Fruit fly (Drosophila melanogaster) whole organism, wandering third instar larva: ENCODE results near the gene CG42818.

Source experiments
- N ChIP-seq: fragments of >200 bp; optimal IDR thresholded peaks from 2 replicates; lab custom pipeline; 2018; ENCODE audit warnings: missing biosample characterization, missing external identifiers, missing genetic modification characterization
- brk ChIP-seq: fragments of 200-800 bp; sonication (Bioruptor generic); optimal IDR thresholded peaks from 2 replicates; lab custom pipeline; 2016; ENCODE audit warnings: missing biosample characterization, mild to moderate bottlenecking, missing genetic modification characterization
- sv ChIP-seq: fragments of 200-800 bp; sonication (Bioruptor generic); optimal IDR thresholded peaks from 3 replicates; lab custom pipeline; 2016; ENCODE audit warnings: missing biosample characterization, missing genetic modification characterization

- TF ChIP-seq sv (no peak), brk (GFP tag; lab: Kevin White, UChicago) (no peak), N (no peak)
These were observed 36.2 kb downstream of the CG42818 start for dm6 chr2L:16277922-16278321.
